Worm (Caenorhabditis elegans) whole organism, L1 larva: ENCODE results near the gene clec-49.

ENCODE experiments used
- F16B12.6 ChIP-seq: fragments of 150-350 bp; optimal IDR thresholded peaks from 2 replicates; lab custom pipeline; 2014; ENCODE audit warnings: missing biosample characterization, missing genetic modification characterization
- aly-2 ChIP-seq: fragments of 150-350 bp; optimal IDR thresholded peaks from 2 replicates; lab custom pipeline; 2014; ENCODE audit warnings: missing biosample characterization, missing genetic modification characterization
- ceh-90 ChIP-seq: sonication (generic microtip); optimal IDR thresholded peaks from 2 replicates; lab custom pipeline; 2016; ENCODE audit warnings: missing genetic modification characterization, missing compliant biosample characterization
- dpl-1 ChIP-seq, 3 experiments: fragments of 150-350 bp in 2 of 3; sonication (generic microtip) in 1 of 3; optimal IDR thresholded peaks; 2 replicates each; lab custom pipeline; 2014 to 2017; ENCODE audit warnings: missing biosample characterization in 3 of 3, missing genetic modification characterization in 3 of 3, missing genetic modification reagents in 3 of 3
- dsc-1 ChIP-seq: sonication (generic microtip); optimal IDR thresholded peaks from 2 replicates; lab custom pipeline; 2016; ENCODE audit warnings: mild to moderate bottlenecking, missing genetic modification characterization, missing compliant biosample characterization
- efl-1 ChIP-seq, 4 experiments: fragments of 150-350 bp; optimal IDR thresholded peaks in 3 of 4; peaks in 1 of 4; 1 replicate in 1 of 4; 2 replicates in 3 of 4; lab custom pipeline; 2014; ENCODE audit warnings: missing biosample characterization in 2 of 4, missing genetic modification characterization in 2 of 4, missing genetic modification reagents in 2 of 4
- efl-3 ChIP-seq: fragments of 200-800 bp; sonication (Bioruptor generic); optimal IDR thresholded peaks from 2 replicates; lab custom pipeline; 2018; ENCODE audit warnings: mild to moderate bottlenecking, missing genetic modification characterization, missing compliant biosample characterization
- egl-13 ChIP-seq: sonication (generic microtip); optimal IDR thresholded peaks from 2 replicates; lab custom pipeline; 2016; ENCODE audit warnings: missing genotype, missing genetic modification reagents, missing genetic modification characterization, missing compliant biosample characterization
- elt-3 ChIP-seq, 6 experiments: fragments of 150-350 bp in 1 of 6; sonication (generic microtip); optimal IDR thresholded peaks; 2 replicates each; lab custom pipeline; 2017 to 2018; ENCODE audit warnings: missing biosample characterization in 6 of 6, missing genetic modification characterization in 6 of 6, inconsistent platforms in 1 of 6
- ets-5 ChIP-seq: fragments of 200-800 bp; sonication (Bioruptor generic); IDR thresholded peaks from 2 replicates; pipeline ENCODE4 v1.3.6; 2022; ENCODE audit warnings: missing genetic modification characterization, missing compliant biosample characterization
- fkh-4 ChIP-seq: sonication (generic microtip); optimal IDR thresholded peaks from 2 replicates; lab custom pipeline; 2016; ENCODE audit warnings: missing compliant biosample characterization, missing genetic modification characterization, borderline replicate concordance
- fkh-8 ChIP-seq: sonication (generic microtip); optimal IDR thresholded peaks from 2 replicates; lab custom pipeline; 2016; ENCODE audit warnings: mild to moderate bottlenecking, missing genetic modification characterization, missing compliant biosample characterization
- fos-1 ChIP-seq: fragments of 150-350 bp; optimal IDR thresholded peaks from 2 replicates; lab custom pipeline; 2014; ENCODE audit warnings: missing biosample characterization, missing genetic modification characterization
- hlh-4 ChIP-seq: sonication (generic microtip); optimal IDR thresholded peaks from 2 replicates; lab custom pipeline; 2016; ENCODE audit warnings: mild to moderate bottlenecking, missing genetic modification characterization, missing compliant biosample characterization
- lin-13 ChIP-seq: fragments of 150-350 bp; optimal IDR thresholded peaks from 2 replicates; lab custom pipeline; 2014; ENCODE audit warnings: missing biosample characterization, missing genetic modification reagents, missing genetic modification characterization
- lin-14 ChIP-seq: fragments of 200-800 bp; sonication (Bioruptor generic); optimal IDR thresholded peaks from 2 replicates; lab custom pipeline; 2018; ENCODE audit warnings: mild to moderate bottlenecking, missing genetic modification characterization, moderate library complexity, missing compliant biosample characterization
- lsy-2 ChIP-seq, 2 experiments: fragments of 150-350 bp; optimal IDR thresholded peaks; 2 replicates each; lab custom pipeline; 2014; ENCODE audit warnings: missing biosample characterization in 2 of 2, missing genetic modification characterization in 2 of 2
- mab-9 ChIP-seq: fragments of 200-800 bp; sonication (Bioruptor generic); IDR thresholded peaks from 2 replicates; pipeline ENCODE4 v1.3.6; 2022; ENCODE audit warnings: missing genetic modification reagents, missing genetic modification characterization, missing compliant biosample characterization
- nhr-12 ChIP-seq: sonication (generic microtip); optimal IDR thresholded peaks from 2 replicates; lab custom pipeline; 2017; ENCODE audit warnings: missing biosample characterization, missing genetic modification characterization
- nhr-47 ChIP-seq: sonication (generic microtip); optimal IDR thresholded peaks from 2 replicates; lab custom pipeline; 2016; ENCODE audit warnings: mild to moderate bottlenecking, missing genetic modification characterization, moderate library complexity, missing compliant biosample characterization
- nhr-71 ChIP-seq: sonication (generic microtip); optimal IDR thresholded peaks from 2 replicates; lab custom pipeline; 2016; ENCODE audit warnings: mild to moderate bottlenecking, missing genetic modification characterization, moderate library complexity, missing compliant biosample characterization
- nhr-76 ChIP-seq: sonication (generic microtip); optimal IDR thresholded peaks from 2 replicates; lab custom pipeline; 2017; ENCODE audit warnings: missing biosample characterization, missing genetic modification characterization
- nhr-77 ChIP-seq: fragments of 150-350 bp; optimal IDR thresholded peaks from 2 replicates; lab custom pipeline; 2014; ENCODE audit warnings: missing biosample characterization, missing genetic modification characterization
- nhr-84 ChIP-seq: sonication (generic microtip); optimal IDR thresholded peaks from 2 replicates; lab custom pipeline; 2017; ENCODE audit warnings: missing biosample characterization, missing genetic modification characterization
- nhr-85 ChIP-seq: sonication (generic microtip); peaks from one replicate; lab custom pipeline; 2016; ENCODE audit warnings: missing genetic modification characterization, inconsistent platforms, missing compliant biosample characterization
- nhr-90 ChIP-seq: sonication (generic microtip); optimal IDR thresholded peaks from 2 replicates; lab custom pipeline; 2016; ENCODE audit warnings: mild to moderate bottlenecking, missing genetic modification characterization, missing compliant biosample characterization; ENCODE audit not compliant: poor library complexity
- pax-3 ChIP-seq: fragments of 200-800 bp; sonication (Bioruptor generic); optimal IDR thresholded peaks from 2 replicates; lab custom pipeline; 2018; ENCODE audit warnings: mild to moderate bottlenecking, missing genetic modification characterization, moderate library complexity, missing compliant biosample characterization
- pqm-1 ChIP-seq: sonication (generic microtip); optimal IDR thresholded peaks from 3 replicates; lab custom pipeline; 2017; ENCODE audit warnings: missing biosample characterization, missing genetic modification characterization
- snu-23 ChIP-seq: sonication (generic microtip); optimal IDR thresholded peaks from 2 replicates; lab custom pipeline; 2016; ENCODE audit warnings: missing genetic modification characterization, missing compliant biosample characterization
- sox-4 ChIP-seq: sonication (generic microtip); optimal IDR thresholded peaks from 2 replicates; lab custom pipeline; 2016; ENCODE audit warnings: missing genetic modification characterization, missing compliant biosample characterization
- sptf-1 ChIP-seq: fragments of 150-350 bp; optimal IDR thresholded peaks from 2 replicates; lab custom pipeline; 2014; ENCODE audit warnings: missing biosample characterization, missing genetic modification characterization
- swsn-7 ChIP-seq: sonication (generic microtip); optimal IDR thresholded peaks from 2 replicates; lab custom pipeline; 2016; ENCODE audit warnings: missing genetic modification characterization, missing compliant biosample characterization
- tlp-1 ChIP-seq: fragments of 150-350 bp; optimal IDR thresholded peaks from 2 replicates; lab custom pipeline; 2014; ENCODE audit warnings: missing biosample characterization, missing genetic modification characterization
- unc-62 ChIP-seq: fragments of 150-350 bp; optimal IDR thresholded peaks from 2 replicates; lab custom pipeline; 2014; ENCODE audit warnings: missing biosample characterization, missing genetic modification reagents, missing genetic modification characterization
- xbp-1 ChIP-seq: sonication (generic microtip); optimal IDR thresholded peaks from 2 replicates; lab custom pipeline; 2016; ENCODE audit warnings: missing genetic modification characterization, missing compliant biosample characterization
- zag-1 ChIP-seq: fragments of 150-350 bp; optimal IDR thresholded peaks from 2 replicates; lab custom pipeline; 2014; ENCODE audit warnings: missing biosample characterization, missing genetic modification characterization
- ztf-4 ChIP-seq: fragments of 150-350 bp; optimal IDR thresholded peaks from 2 replicates; lab custom pipeline; 2014; ENCODE audit warnings: missing biosample characterization, missing genetic modification characterization

clec-49 gene

DNA sequence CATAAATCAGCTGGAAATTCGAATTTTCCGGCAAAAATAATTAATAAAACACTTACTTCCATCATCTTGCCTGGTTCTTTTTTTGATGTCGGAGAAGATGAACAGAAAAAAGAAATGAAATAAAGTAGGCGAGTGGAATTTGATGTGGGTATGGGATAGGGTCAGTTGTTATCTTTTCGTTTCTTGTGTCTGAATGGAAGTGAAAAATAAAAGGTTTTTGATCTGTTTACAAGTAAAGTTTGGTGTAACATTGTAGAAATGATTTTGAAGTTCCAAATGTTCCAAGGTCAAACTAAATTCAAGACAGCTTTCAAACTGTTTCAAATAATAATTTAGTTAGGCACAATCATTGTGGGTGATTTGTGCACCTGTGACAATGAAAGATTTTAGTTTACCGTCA is 13.6 kb downstream of the clec-49 start, which contains the start of gene W04E12.7 (continued):
- TF ChIP-seq xbp-1 (tag; lab: Kevin White, UChicago) (no peak), dsc-1 (no peak)

DNA sequence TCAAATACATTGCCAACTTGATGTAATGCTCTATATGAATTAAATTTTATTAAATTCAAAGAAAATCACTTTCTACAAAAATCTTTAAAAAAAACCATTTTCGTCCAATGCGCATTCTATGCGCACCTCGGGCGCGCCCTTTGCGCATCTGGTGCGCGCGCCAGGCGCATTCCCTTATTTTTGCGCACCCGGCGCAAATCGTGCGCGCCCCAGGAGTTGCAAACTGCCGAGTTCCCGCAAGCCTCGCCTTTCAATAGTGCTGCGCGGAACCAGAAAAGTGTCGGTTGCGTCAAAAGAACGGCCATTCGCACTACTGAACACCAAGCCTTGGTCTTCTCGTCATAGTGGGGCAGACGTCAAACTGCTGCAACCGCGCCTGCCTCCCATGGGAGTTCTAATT is 17.3 kb downstream of the clec-49 start:
- TF ChIP-seq swsn-7 (tag; lab: Kevin White, UChicago) (no peak), efl-1 (optimal IDR thresholded peaks at IDR 0.05; lab: Kevin White, UChicago) (no peak), efl-1 (GFP tag; optimal IDR thresholded peaks at IDR 0.05 in 1 of 2; lab: Kevin White, UChicago) (peak in 1 of 2 experiments; percentile 6)

DNA sequence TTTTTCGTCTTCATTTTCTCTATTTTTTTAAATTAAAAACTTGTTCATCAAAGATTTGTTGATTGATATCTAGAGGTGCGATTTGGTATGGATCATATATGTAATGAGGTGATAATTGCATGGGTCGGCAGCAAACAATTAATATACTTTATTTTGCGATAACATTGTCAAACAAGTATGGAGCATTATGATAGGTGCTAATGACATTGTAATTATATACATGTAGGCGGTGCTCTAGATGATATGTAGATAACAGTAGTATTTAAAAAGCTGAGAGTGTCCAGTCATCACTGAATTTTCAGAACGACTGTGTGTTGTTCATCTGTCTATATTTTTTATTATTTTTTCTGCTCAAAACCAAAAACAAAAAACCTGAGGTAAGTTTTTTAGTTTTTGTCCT is 20.7 kb downstream of the clec-49 start, which contains the start of gene Y116F11A.1:
TSS of gene Y116F11A.1 (plus strand) at position 301 of the 400 bp plus-strand sequence.
- TF ChIP-seq lin-14 (GFP tag; lab: Kevin White, UChicago) (no peak), nhr-85 (tag; lab: Kevin White, UChicago) (no peak), nhr-76 (tag; lab: Kevin White, UChicago) (no peak), nhr-77 (tag; lab: Kevin White, UChicago) (no peak), snu-23 (no peak)

DNA sequence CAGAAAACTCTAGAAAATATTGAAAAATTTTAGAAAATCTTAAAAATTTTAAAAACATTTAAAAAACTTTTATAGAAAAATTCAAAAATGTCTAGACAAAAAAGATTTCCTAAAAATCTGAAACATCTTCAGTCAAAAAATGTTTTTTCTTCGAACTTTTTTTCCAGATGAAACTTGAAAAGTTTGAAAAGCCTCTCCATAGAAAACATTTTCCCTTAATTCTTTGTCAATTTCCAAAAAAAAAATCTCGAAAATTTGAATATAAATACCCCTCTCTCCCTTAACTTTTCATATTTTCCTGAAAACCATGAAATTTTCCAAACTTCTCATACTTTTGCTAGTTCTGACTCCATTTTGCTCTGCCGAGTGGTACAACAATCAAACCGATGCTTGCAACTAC is 22.3 kb downstream of the clec-49 start, which contains the start of gene Y116F11A.3:
TSS of gene Y116F11A.3 (plus strand) at position 301 of the 400 bp plus-strand sequence.
- no peak for TF ChIP-seq nhr-85 (tag; lab: Kevin White, UChicago)
- TF ChIP-seq nhr-77 (tag; lab: Kevin White, UChicago): no peak
- no peak for TF ChIP-seq nhr-84
- no peak for TF ChIP-seq nhr-12 (tag; lab: Kevin White, UChicago)
- TF ChIP-seq fos-1 (tag; lab: Kevin White, UChicago): no peak
- TF ChIP-seq tlp-1 (tag; lab: Kevin White, UChicago): no peak
- TF ChIP-seq ets-5: no peak
- no peak for TF ChIP-seq zag-1
- no peak for TF ChIP-seq elt-3 (tag; optimal IDR thresholded peaks at IDR 0.05; lab: Kevin White, UChicago)
- no peak for TF ChIP-seq efl-3 (GFP tag; lab: Kevin White, UChicago)
- no peak for TF ChIP-seq ceh-90 (tag; lab: Kevin White, UChicago)
- TF ChIP-seq pax-3: no peak
- no peak for TF ChIP-seq aly-2 (tag; lab: Kevin White, UChicago)
- no peak for TF ChIP-seq fkh-4 (tag; lab: Kevin White, UChicago)
- TF ChIP-seq nhr-47 (tag; lab: Kevin White, UChicago): no peak

DNA sequence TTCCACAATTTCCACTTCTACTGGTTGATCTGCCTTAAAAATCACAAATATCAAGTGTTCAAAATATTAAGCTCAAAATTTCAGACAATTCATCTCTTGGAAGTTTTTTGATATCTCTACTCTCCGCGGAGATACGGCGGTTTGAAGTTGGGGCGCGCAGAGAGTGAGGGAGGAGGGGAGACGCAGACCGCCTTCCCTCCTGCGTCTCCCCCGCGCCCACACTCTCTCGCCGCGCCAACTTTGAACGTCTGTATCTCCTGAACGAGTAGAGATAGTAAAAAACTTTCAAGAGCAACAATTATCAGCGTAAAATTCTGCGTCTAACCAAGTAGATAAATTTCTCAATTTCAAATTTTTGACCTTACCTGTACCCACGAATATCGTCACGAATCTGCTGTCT is 23.0 kb downstream of the clec-49 start:
- TF ChIP-seq efl-1 (optimal IDR thresholded peaks at IDR 0.05; lab: Kevin White, UChicago) (no peak), efl-1 (GFP tag; optimal IDR thresholded peaks at IDR 0.05 in 1 of 2; lab: Kevin White, UChicago) (no peak), unc-62 (GFP tag; lab: Kevin White, UChicago) (no peak), lsy-2 (tag; optimal IDR thresholded peaks at IDR 0.05; lab: Kevin White, UChicago) (no peak), dpl-1 (GFP tag; optimal IDR thresholded peaks at IDR 0.05; lab: Kevin White, UChicago) (no peak), ztf-4 (no peak), lin-13 (GFP tag; lab: Kevin White, UChicago) (no peak), elt-3 (tag; optimal IDR thresholded peaks at IDR 0.05; lab: Kevin White, UChicago) (no peak), sox-4 (tag; lab: Kevin White, UChicago) (no peak), nhr-71 (no peak), egl-13 (tag; lab: Kevin White, UChicago) (no peak), pqm-1 (no peak), F16B12.6 (tag; lab: Kevin White, UChicago) (no peak), mab-9 (GFP tag; lab: Robert Waterston, UW) (no peak), hlh-4 (no peak), nhr-76 (tag; lab: Kevin White, UChicago) (no peak), fkh-8 (tag; lab: Kevin White, UChicago) (no peak), aly-2 (tag; lab: Kevin White, UChicago) (no peak), sptf-1 (tag; lab: Kevin White, UChicago) (no peak), nhr-90 (tag; lab: Kevin White, UChicago) (no peak)
